Fruit fly (Drosophila melanogaster): ENCODE data around the gene Obp18a.
A peak's percentile ranks its signal among the peaks of the same experiment; 100 is the strongest.

Gene Obp18a

dm6 chrX:19166152-19166935, 30.7 kb upstream of the Obp18a start (continued):
- TF ChIP-seq Jarid2 (GFP tag; optimal IDR thresholded peaks at IDR 0.05) (no peak), CG2875 (GFP tag; optimal IDR thresholded peaks at IDR 0.05) (no peak), croc (GFP tag; conservative IDR thresholded peaks at IDR 0.05) (no peak), trem (tag; optimal IDR thresholded peaks at IDR 0.05) (no peak), ranshi (GFP tag; IDR thresholded peaks at IDR 0.05) (no peak), ERR (GFP tag; optimal IDR thresholded peaks at IDR 0.05) (no peak), grn (GFP tag; optimal IDR thresholded peaks at IDR 0.05) (no peak), CG4282 (GFP tag; optimal IDR thresholded peaks at IDR 0.05) (no peak), ara (GFP tag; IDR thresholded peaks at IDR 0.05) (no peak), HmgZ (tag; optimal IDR thresholded peaks at IDR 0.05) (no peak), CG7963 (GFP tag; IDR thresholded peaks at IDR 0.05; ENCODE audit: partially characterized antibody) (no peak), Xrp1 (GFP tag; IDR thresholded peaks at IDR 0.05) (peak; percentile 7; the same call in 1 of the 2 replicates), sug (tag; optimal IDR thresholded peaks at IDR 0.05) (peak; percentile 39), exex (tag; optimal IDR thresholded peaks at IDR 0.05) (no peak), CG4617 (GFP tag; optimal IDR thresholded peaks at IDR 0.05; ENCODE audit: borderline replicate concordance) (no peak), CG4424 (GFP tag; optimal IDR thresholded peaks at IDR 0.05) (no peak), CG2202 (tag; optimal IDR thresholded peaks at IDR 0.05) (no peak), CG33557 (GFP tag; optimal IDR thresholded peaks at IDR 0.05) (no peak), tgo (GFP tag; IDR thresholded peaks at IDR 0.05) (no peak), Mad (GFP tag; optimal IDR thresholded peaks at IDR 0.05) (no peak), crol (GFP tag; IDR thresholded peaks at IDR 0.05) (no peak), CG13894 (tag; optimal IDR thresholded peaks at IDR 0.05) (no peak), CG14710 (tag; optimal IDR thresholded peaks at IDR 0.05) (peak; percentile 8), ato (GFP tag; IDR thresholded peaks at IDR 0.05; ENCODE audit: partially characterized antibody) (no peak), dimm (GFP tag; IDR thresholded peaks at IDR 0.05) (no peak), unpg (GFP tag; optimal IDR thresholded peaks at IDR 0.05) (peak; percentile 8), HmgD (GFP tag; optimal IDR thresholded peaks at IDR 0.05) (no peak), ap (GFP tag; IDR thresholded peaks at IDR 0.05) (no peak), Lhr (GFP tag; optimal IDR thresholded peaks at IDR 0.05) (no peak), CG10543 (GFP tag; optimal IDR thresholded peaks at IDR 0.05) (peak; percentile 43), dm (GFP tag; optimal IDR thresholded peaks at IDR 0.05) (no peak), NC2α (GFP tag; optimal IDR thresholded peaks at IDR 0.05) (no peak), dmrt99B (tag; optimal IDR thresholded peaks at IDR 0.05) (peak; percentile 70), CG6813 (GFP tag; optimal IDR thresholded peaks at IDR 0.05) (no peak), CG17385 (GFP tag; optimal IDR thresholded peaks at IDR 0.05) (peak; percentile 52), sqz (GFP tag; optimal IDR thresholded peaks at IDR 0.05) (no peak), Eip74EF (GFP tag; optimal IDR thresholded peaks at IDR 0.05) (no peak), trh (GFP tag; optimal IDR thresholded peaks at IDR 0.05) (no peak), CG10431 (GFP tag; optimal IDR thresholded peaks at IDR 0.05) (no peak), CG10274 (GFP tag; optimal IDR thresholded peaks at IDR 0.05) (no peak), luna (GFP tag; optimal IDR thresholded peaks at IDR 0.05) (no peak), CG13424 (tag; optimal IDR thresholded peaks at IDR 0.05) (peak; percentile 51), gro (GFP tag; optimal IDR thresholded peaks at IDR 0.05) (no peak), gcm2 (GFP tag; optimal IDR thresholded peaks at IDR 0.05) (no peak), CG33213 (GFP tag; optimal IDR thresholded peaks at IDR 0.05) (no peak), pnt (GFP tag; optimal IDR thresholded peaks at IDR 0.05) (no peak), CG11504 (tag; optimal IDR thresholded peaks at IDR 0.05) (peak; percentile 74), nmo (GFP tag; optimal IDR thresholded peaks at IDR 0.05) (peak; percentile 50), yki (optimal IDR thresholded peaks at IDR 0.05) (no peak), CG11398 (GFP tag; optimal IDR thresholded peaks at IDR 0.05) (no peak)
